Worm (Caenorhabditis elegans) whole organism, midembryonic: ENCODE data around the gene E02H9.3.

Source experiments
- T22C8.4 ChIP-seq: fragments of 200-800 bp; sonication (Bioruptor generic); IDR thresholded peaks from 2 replicates; pipeline ENCODE4 v1.3.6; 2022; ENCODE audit warnings: missing genetic modification characterization, missing compliant biosample characterization
- cog-1 ChIP-seq: sonication (generic microtip); optimal IDR thresholded peaks from 2 replicates; lab custom pipeline; 2016; ENCODE audit warnings: missing genetic modification characterization, missing compliant biosample characterization
- flt-1 ChIP-seq: fragments of 200-800 bp; sonication (Bioruptor generic); IDR thresholded peaks from 2 replicates; pipeline ENCODE4 v1.3.6; 2022; ENCODE audit warnings: missing genetic modification characterization, missing compliant biosample characterization
- klf-2 ChIP-seq: fragments of 200-800 bp; sonication (Bioruptor generic); conservative IDR thresholded peaks from 2 replicates; pipeline ENCODE4 v1.3.6; 2022; ENCODE audit warnings: missing genetic modification reagents, missing genetic modification characterization, missing compliant biosample characterization
- med-1 ChIP-seq: sonication (generic microtip); optimal IDR thresholded peaks from 2 replicates; lab custom pipeline; 2017; ENCODE audit warnings: missing genetic modification characterization, mild to moderate bottlenecking, missing compliant biosample characterization, antibody characterized with exemption, missing genetic modification reagents; ENCODE audit not compliant: insufficient read depth
- ref-1 ChIP-seq: fragments of 200-800 bp; sonication (Bioruptor generic); conservative IDR thresholded peaks from 2 replicates; pipeline ENCODE4 v1.3.6; 2022; ENCODE audit warnings: missing genetic modification reagents, missing genetic modification characterization, missing compliant biosample characterization
- tab-1 ChIP-seq: fragments of 200-800 bp; sonication (Bioruptor generic); IDR thresholded peaks from 2 replicates; pipeline ENCODE4 v1.3.6; 2022; ENCODE audit warnings: missing genetic modification characterization, missing compliant biosample characterization
- ztf-23 ChIP-seq: fragments of 200-800 bp; sonication (Bioruptor generic); IDR thresholded peaks from 2 replicates; pipeline ENCODE4 v1.3.6; 2022; ENCODE audit warnings: missing genetic modification reagents, missing genetic modification characterization, missing compliant biosample characterization

DNA sequence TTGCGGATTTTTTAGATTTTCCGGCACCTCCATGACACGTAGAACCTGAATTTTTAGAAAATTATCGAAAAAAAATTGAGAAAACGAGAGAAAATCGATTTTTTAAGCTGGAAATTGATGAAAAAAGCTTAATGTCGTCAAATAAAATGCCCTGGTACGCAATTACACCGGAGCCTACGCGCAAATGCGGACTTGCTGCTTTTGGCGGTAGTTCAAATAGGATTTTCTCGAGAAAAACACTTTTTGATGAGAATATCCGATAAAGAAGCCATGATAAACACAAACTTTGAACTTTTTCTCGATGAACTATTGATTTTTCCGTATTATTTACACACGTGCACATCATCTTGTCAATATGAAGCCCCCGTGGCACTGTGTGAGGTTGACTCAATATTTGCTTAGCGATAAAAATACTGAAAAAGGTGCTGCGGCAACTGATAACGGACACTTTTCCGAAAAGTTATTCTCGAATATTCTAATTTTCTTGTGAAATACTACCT is 40.6 kb upstream of the E02H9.3 start, which contains the start of the genes W04B5.5 and W04B5.3:
- no peak for TF ChIP-seq ref-1 (GFP tag; lab: Robert Waterston, UW)
- TF ChIP-seq T22C8.4 = no peak
- TF ChIP-seq flt-1 (GFP tag; lab: Robert Waterston, UW) = no peak
- TF ChIP-seq cog-1 = no peak
- no peak for TF ChIP-seq tab-1 (GFP tag; lab: Robert Waterston, UW)
- TF ChIP-seq med-1 (GFP tag; lab: Kevin White, UChicago) = no peak
- no peak for TF ChIP-seq ztf-23
- TF ChIP-seq klf-2 = no peak
